Worm (Caenorhabditis elegans) whole organism, L1 larva: ENCODE results near the gene Y73B6BL.29.

Experiments used
- C16A3.4 ChIP-seq: fragments of 150-350 bp; optimal IDR thresholded peaks from 2 replicates; lab custom pipeline; 2014; ENCODE audit warnings: missing biosample characterization, missing genetic modification characterization
- Y116A8C.19 ChIP-seq: sonication (generic microtip); optimal IDR thresholded peaks from 2 replicates; lab custom pipeline; 2016; ENCODE audit warnings: missing compliant biosample characterization, missing genetic modification characterization, borderline replicate concordance
- aha-1 ChIP-seq: fragments of 150-350 bp; optimal IDR thresholded peaks from 2 replicates; lab custom pipeline; 2014; ENCODE audit warnings: missing biosample characterization, missing genetic modification characterization
- ama-1 ChIP-seq: fragments of 150-350 bp; optimal IDR thresholded peaks from 2 replicates; lab custom pipeline; 2014
- ceh-63 ChIP-seq: fragments of 200-800 bp; sonication (Bioruptor generic); optimal IDR thresholded peaks from 2 replicates; lab custom pipeline; 2018; ENCODE audit warnings: mild to moderate bottlenecking, missing genetic modification characterization, missing compliant biosample characterization
- ceh-88 ChIP-seq: fragments of 200-800 bp; sonication (Bioruptor generic); IDR thresholded peaks from 2 replicates; pipeline ENCODE4 v1.3.6; 2022; ENCODE audit warnings: missing genetic modification characterization, missing compliant biosample characterization
- dpl-1 ChIP-seq, 3 experiments: fragments of 150-350 bp in 2 of 3; sonication (generic microtip) in 1 of 3; optimal IDR thresholded peaks; 2 replicates each; lab custom pipeline; 2014 to 2017; ENCODE audit warnings: missing biosample characterization in 3 of 3, missing genetic modification characterization in 3 of 3, missing genetic modification reagents in 3 of 3
- dsc-1 ChIP-seq: sonication (generic microtip); optimal IDR thresholded peaks from 2 replicates; lab custom pipeline; 2016; ENCODE audit warnings: mild to moderate bottlenecking, missing genetic modification characterization, missing compliant biosample characterization
- efl-1 ChIP-seq, 4 experiments: fragments of 150-350 bp; optimal IDR thresholded peaks in 3 of 4; peaks in 1 of 4; 1 replicate in 1 of 4; 2 replicates in 3 of 4; lab custom pipeline; 2014; ENCODE audit warnings: missing biosample characterization in 2 of 4, missing genetic modification characterization in 2 of 4, missing genetic modification reagents in 2 of 4
- egl-13 ChIP-seq: sonication (generic microtip); optimal IDR thresholded peaks from 2 replicates; lab custom pipeline; 2016; ENCODE audit warnings: missing genotype, missing genetic modification reagents, missing genetic modification characterization, missing compliant biosample characterization
- egl-27 ChIP-seq, 2 experiments: fragments of 150-350 bp in 1 of 2; sonication (generic microtip); optimal IDR thresholded peaks; 3 replicates each; lab custom pipeline; 2017 to 2018; ENCODE audit warnings: missing biosample characterization in 2 of 2, missing genetic modification characterization in 2 of 2, missing genetic modification reagents in 2 of 2
- elt-2 ChIP-seq: sonication (generic microtip); optimal IDR thresholded peaks from 2 replicates; lab custom pipeline; 2016; ENCODE audit warnings: missing genetic modification characterization, mild to moderate bottlenecking, inconsistent platforms, missing compliant biosample characterization, missing genetic modification reagents
- elt-3 ChIP-seq, 6 experiments: fragments of 150-350 bp in 1 of 6; sonication (generic microtip); optimal IDR thresholded peaks; 2 replicates each; lab custom pipeline; 2017 to 2018; ENCODE audit warnings: missing biosample characterization in 6 of 6, missing genetic modification characterization in 6 of 6, inconsistent platforms in 1 of 6
- ets-5 ChIP-seq: fragments of 200-800 bp; sonication (Bioruptor generic); IDR thresholded peaks from 2 replicates; pipeline ENCODE4 v1.3.6; 2022; ENCODE audit warnings: missing genetic modification characterization, missing compliant biosample characterization
- fkh-10 ChIP-seq: sonication (generic microtip); optimal IDR thresholded peaks from 2 replicates; lab custom pipeline; 2017; ENCODE audit warnings: missing biosample characterization, missing genetic modification reagents, missing genetic modification characterization
- fkh-4 ChIP-seq: sonication (generic microtip); optimal IDR thresholded peaks from 2 replicates; lab custom pipeline; 2016; ENCODE audit warnings: missing compliant biosample characterization, missing genetic modification characterization, borderline replicate concordance
- fos-1 ChIP-seq: fragments of 150-350 bp; optimal IDR thresholded peaks from 2 replicates; lab custom pipeline; 2014; ENCODE audit warnings: missing biosample characterization, missing genetic modification characterization
- hlh-4 ChIP-seq: sonication (generic microtip); optimal IDR thresholded peaks from 2 replicates; lab custom pipeline; 2016; ENCODE audit warnings: mild to moderate bottlenecking, missing genetic modification characterization, missing compliant biosample characterization
- irx-1 ChIP-seq: sonication (generic microtip); optimal IDR thresholded peaks from 2 replicates; lab custom pipeline; 2016; ENCODE audit warnings: missing genetic modification characterization, missing compliant biosample characterization
- isw-1 ChIP-seq: fragments of 200-800 bp; sonication (Bioruptor generic); IDR thresholded peaks from 2 replicates; pipeline ENCODE4 v1.3.6; 2022; ENCODE audit warnings: missing genetic modification characterization, missing compliant biosample characterization
- lin-13 ChIP-seq: fragments of 150-350 bp; optimal IDR thresholded peaks from 2 replicates; lab custom pipeline; 2014; ENCODE audit warnings: missing biosample characterization, missing genetic modification reagents, missing genetic modification characterization
- lin-15B ChIP-seq: fragments of 150-350 bp; sonication (generic microtip); optimal IDR thresholded peaks from 3 replicates; lab custom pipeline; 2014; ENCODE audit warnings: missing biosample characterization, missing genetic modification characterization
- lsy-2 ChIP-seq, 2 experiments: fragments of 150-350 bp; optimal IDR thresholded peaks; 2 replicates each; lab custom pipeline; 2014; ENCODE audit warnings: missing biosample characterization in 2 of 2, missing genetic modification characterization in 2 of 2
- mab-9 ChIP-seq: fragments of 200-800 bp; sonication (Bioruptor generic); IDR thresholded peaks from 2 replicates; pipeline ENCODE4 v1.3.6; 2022; ENCODE audit warnings: missing genetic modification reagents, missing genetic modification characterization, missing compliant biosample characterization
- mef-2 ChIP-seq: fragments of 150-350 bp; optimal IDR thresholded peaks from 2 replicates; lab custom pipeline; 2014; ENCODE audit warnings: missing biosample characterization, missing genetic modification characterization
- mep-1 ChIP-seq: fragments of 150-350 bp; optimal IDR thresholded peaks from 2 replicates; lab custom pipeline; 2014; ENCODE audit warnings: missing biosample characterization, missing genetic modification characterization
- nhr-12 ChIP-seq: sonication (generic microtip); optimal IDR thresholded peaks from 2 replicates; lab custom pipeline; 2017; ENCODE audit warnings: missing biosample characterization, missing genetic modification characterization
- nhr-20 ChIP-seq: sonication (generic microtip); optimal IDR thresholded peaks from 2 replicates; lab custom pipeline; 2016; ENCODE audit warnings: mild to moderate bottlenecking, missing genetic modification characterization, missing compliant biosample characterization
- nhr-237 ChIP-seq: fragments of 150-350 bp; optimal IDR thresholded peaks from 2 replicates; lab custom pipeline; 2014; ENCODE audit warnings: missing biosample characterization, missing genetic modification characterization
- nhr-28 ChIP-seq: fragments of 150-350 bp; optimal IDR thresholded peaks from 2 replicates; lab custom pipeline; 2014; ENCODE audit warnings: missing biosample characterization, missing genetic modification characterization
- nhr-47 ChIP-seq: sonication (generic microtip); optimal IDR thresholded peaks from 2 replicates; lab custom pipeline; 2016; ENCODE audit warnings: mild to moderate bottlenecking, missing genetic modification characterization, moderate library complexity, missing compliant biosample characterization
- nhr-76 ChIP-seq: sonication (generic microtip); optimal IDR thresholded peaks from 2 replicates; lab custom pipeline; 2017; ENCODE audit warnings: missing biosample characterization, missing genetic modification characterization
- nhr-77 ChIP-seq: fragments of 150-350 bp; optimal IDR thresholded peaks from 2 replicates; lab custom pipeline; 2014; ENCODE audit warnings: missing biosample characterization, missing genetic modification characterization
- nhr-84 ChIP-seq: sonication (generic microtip); optimal IDR thresholded peaks from 2 replicates; lab custom pipeline; 2017; ENCODE audit warnings: missing biosample characterization, missing genetic modification characterization
- nhr-85 ChIP-seq: sonication (generic microtip); peaks from one replicate; lab custom pipeline; 2016; ENCODE audit warnings: missing genetic modification characterization, inconsistent platforms, missing compliant biosample characterization
- nhr-90 ChIP-seq: sonication (generic microtip); optimal IDR thresholded peaks from 2 replicates; lab custom pipeline; 2016; ENCODE audit warnings: mild to moderate bottlenecking, missing genetic modification characterization, missing compliant biosample characterization; ENCODE audit not compliant: poor library complexity
- pag-3 ChIP-seq: sonication (generic microtip); optimal IDR thresholded peaks from 2 replicates; lab custom pipeline; 2017; ENCODE audit warnings: missing genetic modification characterization, mild to moderate bottlenecking, missing compliant biosample characterization, antibody characterized with exemption, borderline replicate concordance; ENCODE audit not compliant: insufficient read depth
- pax-3 ChIP-seq: fragments of 200-800 bp; sonication (Bioruptor generic); optimal IDR thresholded peaks from 2 replicates; lab custom pipeline; 2018; ENCODE audit warnings: mild to moderate bottlenecking, missing genetic modification characterization, moderate library complexity, missing compliant biosample characterization
- pqm-1 ChIP-seq: sonication (generic microtip); optimal IDR thresholded peaks from 3 replicates; lab custom pipeline; 2017; ENCODE audit warnings: missing biosample characterization, missing genetic modification characterization
- skn-1 ChIP-seq: fragments of 150-350 bp; optimal IDR thresholded peaks from 2 replicates; lab custom pipeline; 2014; ENCODE audit warnings: missing biosample characterization, missing genetic modification characterization
- snpc-4 ChIP-seq: fragments of 150-350 bp; optimal IDR thresholded peaks from 2 replicates; lab custom pipeline; 2014; ENCODE audit warnings: missing biosample characterization, missing genetic modification characterization
- sup-37 ChIP-seq: fragments of 200-800 bp; sonication (Bioruptor generic); optimal IDR thresholded peaks from 2 replicates; lab custom pipeline; 2018; ENCODE audit warnings: mild to moderate bottlenecking, missing genetic modification characterization, missing compliant biosample characterization
- tbx-2 ChIP-seq: sonication (generic microtip); optimal IDR thresholded peaks from 2 replicates; lab custom pipeline; 2016; ENCODE audit warnings: missing genetic modification characterization, missing compliant biosample characterization
- tlp-1 ChIP-seq: fragments of 150-350 bp; optimal IDR thresholded peaks from 2 replicates; lab custom pipeline; 2014; ENCODE audit warnings: missing biosample characterization, missing genetic modification characterization
- unc-130 ChIP-seq: fragments of 150-350 bp; optimal IDR thresholded peaks from 2 replicates; lab custom pipeline; 2017; ENCODE audit warnings: missing biosample characterization, missing genetic modification characterization, inconsistent platforms
- unc-98 ChIP-seq: fragments of 200-800 bp; sonication (Bioruptor generic); IDR thresholded peaks from 2 replicates; pipeline ENCODE4 v1.3.6; 2022; ENCODE audit warnings: missing genetic modification characterization, missing compliant biosample characterization
- xbp-1 ChIP-seq: sonication (generic microtip); optimal IDR thresholded peaks from 2 replicates; lab custom pipeline; 2016; ENCODE audit warnings: missing genetic modification characterization, missing compliant biosample characterization
- zip-4 ChIP-seq: fragments of 200-800 bp; sonication (Bioruptor generic); optimal IDR thresholded peaks from 2 replicates; lab custom pipeline; 2018; ENCODE audit warnings: mild to moderate bottlenecking, missing genetic modification characterization, moderate library complexity, missing compliant biosample characterization
- ztf-4 ChIP-seq: fragments of 150-350 bp; optimal IDR thresholded peaks from 2 replicates; lab custom pipeline; 2014; ENCODE audit warnings: missing biosample characterization, missing genetic modification characterization

Gene Y73B6BL.29

ce11 chrIV:6321667-6322066 is at the start of gene Y73B6BL.29 (continued):
- TF ChIP-seq pag-3 (no peak), xbp-1 (tag; lab: Kevin White, UChicago) (peak; percentile 94), unc-130 (tag; lab: Kevin White, UChicago) (peak; percentile 92), elt-2 (tag; lab: Kevin White, UChicago) (peak; percentile 88), nhr-47 (tag; lab: Kevin White, UChicago) (peak; percentile 97), unc-98 (peak; percentile 96), nhr-76 (tag; lab: Kevin White, UChicago) (no peak), mab-9 (GFP tag; lab: Robert Waterston, UW) (peak; percentile 93), pax-3 (tag; lab: Kevin White, UChicago) (peak; percentile 98), skn-1 (peak; percentile 83), lsy-2 (tag; optimal IDR thresholded peaks at IDR 0.05; lab: Kevin White, UChicago) (peak; percentile 96), irx-1 (tag; lab: Kevin White, UChicago) (peak; percentile 99), mef-2 (tag; lab: Kevin White, UChicago) (peak; percentile 16), mep-1 (tag; lab: Kevin White, UChicago) (peak; percentile 95), dpl-1 (GFP tag; optimal IDR thresholded peaks at IDR 0.05; lab: Kevin White, UChicago) (peak; percentile 96 to 98 (median 97)), fkh-4 (peak; percentile 99), nhr-77 (tag; lab: Kevin White, UChicago) (no peak), efl-1 (optimal IDR thresholded peaks at IDR 0.05; lab: Kevin White, UChicago) (peak; percentile 83 to 98), efl-1 (GFP tag; optimal IDR thresholded peaks at IDR 0.05 in 1 of 2; lab: Kevin White, UChicago) (peak; percentile 98 to 99), nhr-12 (tag; lab: Kevin White, UChicago) (no peak), nhr-85 (peak; percentile 98), nhr-84 (tag; lab: Kevin White, UChicago) (no peak), sup-37 (peak; percentile 78), aha-1 (tag; lab: Kevin White, UChicago) (peak; percentile 78), fos-1 (tag; lab: Kevin White, UChicago) (peak; percentile 88), lin-13 (peak; percentile 89), hlh-4 (tag; lab: Kevin White, UChicago) (peak; percentile 79), pqm-1 (tag; lab: Kevin White, UChicago) (no peak), nhr-28 (tag; lab: Kevin White, UChicago) (no peak), isw-1 (GFP tag; lab: Robert Waterston, UW) (peak; percentile 94), zip-4 (peak; percentile 85), nhr-90 (tag; lab: Kevin White, UChicago) (peak; percentile 99), tbx-2 (tag; lab: Kevin White, UChicago) (peak; percentile 98)

ce11 chrIV:6275671-6276209 is 46.0 kb upstream of the Y73B6BL.29 start, which contains the start of the genes aat-4 and T13A10.1:
aat-4 (minus strand) TSS chrIV:6275721.
T13A10.1 (plus strand) TSS chrIV:6276081.
- peak; percentile 39 for TF ChIP-seq tlp-1 (tag; lab: Kevin White, UChicago)
- no peak for TF ChIP-seq ztf-4 (tag; lab: Kevin White, UChicago)
- no peak for TF ChIP-seq zip-4
- TF ChIP-seq mab-9 (GFP tag; lab: Robert Waterston, UW) = no peak
- no peak for TF ChIP-seq dsc-1
- TF ChIP-seq pqm-1 (tag; lab: Kevin White, UChicago) = peak; percentile 65
- no peak for TF ChIP-seq Y116A8C.19 (tag; lab: Kevin White, UChicago)
- TF ChIP-seq elt-2 (tag; lab: Kevin White, UChicago) = peak; percentile 55

ce11 chrIV:6279392-6279791 is 42.3 kb upstream of the Y73B6BL.29 start, which contains the start of gene sams-5:
sams-5 (minus strand) TSS chrIV:6279522.
- no peak for TF ChIP-seq snpc-4 (tag; lab: Kevin White, UChicago)
- no peak for TF ChIP-seq ceh-88
- no peak for TF ChIP-seq lsy-2 (tag; optimal IDR thresholded peaks at IDR 0.05; lab: Kevin White, UChicago)
- TF ChIP-seq hlh-4 (tag; lab: Kevin White, UChicago) = no peak
- no peak for TF ChIP-seq nhr-47 (tag; lab: Kevin White, UChicago)
- no peak for TF ChIP-seq sup-37
- no peak for TF ChIP-seq lin-15B (tag; lab: Kevin White, UChicago)
- TF ChIP-seq fkh-10 (GFP tag; lab: Kevin White, UChicago) = no peak
- TF ChIP-seq ceh-63 (GFP tag; lab: Kevin White, UChicago) = no peak
- no peak for TF ChIP-seq nhr-20 (tag; lab: Kevin White, UChicago)
- no peak for TF ChIP-seq elt-3 (tag; optimal IDR thresholded peaks at IDR 0.05; lab: Kevin White, UChicago)
- TF ChIP-seq unc-130 (tag; lab: Kevin White, UChicago) = no peak
- no peak for TF ChIP-seq ets-5 (GFP tag; lab: Robert Waterston, UW)
- TF ChIP-seq egl-27 (tag; optimal IDR thresholded peaks at IDR 0.05; lab: Kevin White, UChicago) = no peak
- no peak for TF ChIP-seq fkh-4
- TF ChIP-seq nhr-237 (tag; lab: Kevin White, UChicago) = no peak
- no peak for TF ChIP-seq ama-1 (lab: Kevin White, UChicago)
- no peak for TF ChIP-seq C16A3.4 (tag; lab: Kevin White, UChicago)
- TF ChIP-seq egl-13 (tag; lab: Kevin White, UChicago) = no peak
